Fruit fly (Drosophila melanogaster): ENCODE data around the gene SdicB.

DNA sequence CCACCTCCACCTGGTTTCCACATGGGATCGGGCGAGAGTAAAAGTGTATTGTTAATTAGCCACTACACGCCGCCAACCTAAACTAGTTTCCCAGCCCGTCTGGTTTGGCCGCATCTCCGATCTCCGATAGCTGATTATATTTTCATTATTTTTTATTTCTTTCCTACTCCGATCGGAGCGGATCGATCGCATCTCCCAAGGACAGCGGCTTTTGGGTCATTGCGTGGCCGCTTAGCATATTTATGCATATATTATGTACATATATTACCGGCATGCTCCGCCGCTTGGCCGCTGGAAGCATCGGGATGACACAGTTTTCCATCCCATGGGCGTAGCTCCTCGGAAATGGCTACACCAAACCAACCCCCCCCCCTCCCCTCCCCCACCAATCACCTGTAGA is 28.5 kb upstream of the SdicB start:
- TF ChIP-seq toe (GFP tag; optimal IDR thresholded peaks at IDR 0.05) (no peak), Hr96 (GFP tag; optimal IDR thresholded peaks at IDR 0.05) (no peak), pad (GFP tag; optimal IDR thresholded peaks at IDR 0.05) (no peak), CG33017 (tag; optimal IDR thresholded peaks at IDR 0.05) (no peak), CG12768 (GFP tag; optimal IDR thresholded peaks at IDR 0.05) (no peak), CG7045 (GFP tag; optimal IDR thresholded peaks at IDR 0.05) (no peak), tj (GFP tag; optimal IDR thresholded peaks at IDR 0.05) (no peak), kay (GFP tag; ENCODE audit: borderline replicate concordance) (no peak), CG5204 (GFP tag; optimal IDR thresholded peaks at IDR 0.05) (no peak), CG1620 (GFP tag; optimal IDR thresholded peaks at IDR 0.05) (no peak), CG7101 (tag; optimal IDR thresholded peaks at IDR 0.05) (no peak), Mnt (GFP tag; optimal IDR thresholded peaks at IDR 0.05) (no peak), Clk (GFP tag; optimal IDR thresholded peaks at IDR 0.05) (no peak), CG14711 (tag; optimal IDR thresholded peaks at IDR 0.05) (no peak)

Measured in whole organism, adult.